Fruit fly (Drosophila melanogaster) whole organism, embryonic: ENCODE results near the gene CG4709.
A peak's percentile ranks its signal among the peaks of the same experiment; 100 is the strongest.

ENCODE experiments used
- Adf1 ChIP-seq: fragments of 200-800 bp; sonication (Bioruptor generic); IDR thresholded peaks from 2 replicates; pipeline ENCODE4 v1.3.6; 2022; ENCODE audit warnings: missing biosample characterization, missing genetic modification characterization
- Bteb2 ChIP-seq: fragments of 200-800 bp; sonication (Bioruptor generic); optimal IDR thresholded peaks from 2 replicates; lab custom pipeline; 2016; ENCODE audit warnings: missing biosample characterization, missing genetic modification characterization
- CG10654 ChIP-seq: fragments of 200-800 bp; sonication (Bioruptor generic); optimal IDR thresholded peaks from 2 replicates; lab custom pipeline; 2016; ENCODE audit warnings: missing biosample characterization, missing genetic modification characterization
- CG11723 ChIP-seq: fragments of 200-800 bp; sonication (Bioruptor generic); optimal IDR thresholded peaks from 2 replicates; lab custom pipeline; 2017; ENCODE audit warnings: missing biosample characterization, mild to moderate bottlenecking, missing genetic modification characterization
- CG1233 ChIP-seq: fragments of 200-800 bp; sonication (Bioruptor generic); optimal IDR thresholded peaks from 4 replicates; lab custom pipeline; 2018; ENCODE audit warnings: missing biosample characterization, mild to moderate bottlenecking, missing genetic modification characterization
- CG12744 ChIP-seq: fragments of 200-800 bp; sonication (Bioruptor generic); optimal IDR thresholded peaks from 2 replicates; lab custom pipeline; 2016; ENCODE audit warnings: missing biosample characterization, missing genetic modification characterization
- CG12769 ChIP-seq: fragments of 200-800 bp; sonication (Bioruptor generic); optimal IDR thresholded peaks from 2 replicates; lab custom pipeline; 2019; ENCODE audit warnings: missing biosample characterization, mild to moderate bottlenecking, missing genetic modification characterization, moderate library complexity
- CG14710 ChIP-seq: fragments of 200-800 bp; sonication (Bioruptor generic); optimal IDR thresholded peaks from 3 replicates; lab custom pipeline; 2019; ENCODE audit warnings: missing biosample characterization, mild to moderate bottlenecking, missing genetic modification characterization, moderate library complexity
- CG15269 ChIP-seq: fragments of 200-800 bp; sonication (Bioruptor generic); optimal IDR thresholded peaks from 2 replicates; lab custom pipeline; 2018; ENCODE audit warnings: missing biosample characterization, mild to moderate bottlenecking, missing genetic modification characterization, moderate library complexity
- CG15601 ChIP-seq: fragments of 200-800 bp; sonication (Bioruptor generic); optimal IDR thresholded peaks from 3 replicates; lab custom pipeline; 2019; ENCODE audit warnings: missing biosample characterization, mild to moderate bottlenecking, missing genetic modification characterization, moderate library complexity
- CG17385 ChIP-seq: fragments of 200-800 bp; sonication (Bioruptor generic); optimal IDR thresholded peaks from 3 replicates; lab custom pipeline; 2018; ENCODE audit warnings: missing biosample characterization, mild to moderate bottlenecking, missing genetic modification characterization
- CG18011 ChIP-seq: fragments of 200-800 bp; sonication (Bioruptor generic); optimal IDR thresholded peaks from 2 replicates; lab custom pipeline; 2017; ENCODE audit warnings: missing biosample characterization, missing genetic modification characterization, mild to moderate bottlenecking, moderate library complexity, missing genotype
- CG18764 ChIP-seq: fragments of 200-800 bp; sonication (Bioruptor generic); optimal IDR thresholded peaks from 3 replicates; lab custom pipeline; 2016; ENCODE audit warnings: missing biosample characterization, missing genetic modification characterization
- CG32532 ChIP-seq: fragments of 200-800 bp; sonication (Bioruptor generic); IDR thresholded peaks from 2 replicates; pipeline ENCODE4 v1.3.6; 2022; ENCODE audit warnings: missing biosample characterization, missing genetic modification characterization
- CG3407 ChIP-seq: fragments of 200-800 bp; sonication (Bioruptor generic); optimal IDR thresholded peaks from 2 replicates; lab custom pipeline; 2018; ENCODE audit warnings: missing biosample characterization, mild to moderate bottlenecking, missing genetic modification characterization
- CG3726 ChIP-seq: fragments of 200-800 bp; sonication (Bioruptor generic); IDR thresholded peaks from 3 replicates; pipeline ENCODE4, ENCODE4 v1.3.6; 2022; ENCODE audit warnings: missing biosample characterization, missing genetic modification characterization
- CG4328 ChIP-seq: fragments of 200-800 bp; sonication (Bioruptor generic); optimal IDR thresholded peaks from 3 replicates; lab custom pipeline; 2017; ENCODE audit warnings: missing biosample characterization, missing genetic modification reagents, missing genetic modification characterization
- CG43689 ChIP-seq: fragments of 200-800 bp; sonication (Bioruptor generic); IDR thresholded peaks from 2 replicates; pipeline ENCODE4 v1.3.6; 2022; ENCODE audit warnings: missing biosample characterization, missing genetic modification characterization
- CG5953 ChIP-seq: fragments of 200-800 bp; sonication (Bioruptor generic); IDR thresholded peaks from 2 replicates; pipeline ENCODE4 v1.3.6; 2022; ENCODE audit warnings: missing biosample characterization, missing genetic modification characterization
- CG7745 ChIP-seq: fragments of 200-800 bp; sonication (Bioruptor generic); optimal IDR thresholded peaks from 2 replicates; lab custom pipeline; 2018; ENCODE audit warnings: missing biosample characterization, mild to moderate bottlenecking, missing genetic modification characterization, moderate library complexity
- CG8765 ChIP-seq: fragments of 200-800 bp; sonication (Bioruptor generic); IDR thresholded peaks from 2 replicates; pipeline ENCODE4 v1.3.6; 2022; ENCODE audit warnings: missing biosample characterization, missing genetic modification characterization
- CHES-1-like ChIP-seq: fragments of 200-800 bp; sonication (Bioruptor generic); optimal IDR thresholded peaks from 2 replicates; lab custom pipeline; 2016; ENCODE audit warnings: missing biosample characterization, missing genetic modification characterization
- CoRest ChIP-seq: fragments of 200-800 bp; sonication (Bioruptor generic); optimal IDR thresholded peaks from 3 replicates; lab custom pipeline; 2018; ENCODE audit warnings: missing biosample characterization, mild to moderate bottlenecking, missing genetic modification characterization, moderate library complexity
- D ChIP-seq, 2 experiments: fragments of 200-800 bp in 1 of 2; fragments of >200 bp in 1 of 2; sonication (Bioruptor generic) in 1 of 2; optimal IDR thresholded peaks; 2 replicates in 1 of 2; 3 replicates in 1 of 2; lab custom pipeline; 2017; ENCODE audit warnings: mild to moderate bottlenecking in 1 of 2, missing biosample characterization in 1 of 2, missing genetic modification characterization in 1 of 2, missing genetic modification reagents in 1 of 2
- E2f2 ChIP-seq: fragments of 200-800 bp; sonication (Bioruptor generic); IDR thresholded peaks from 2 replicates; pipeline ENCODE4 v1.3.6; 2022; ENCODE audit warnings: missing biosample characterization, missing genetic modification characterization
- Fer1 ChIP-seq: fragments of 200-800 bp; sonication (Bioruptor generic); optimal IDR thresholded peaks from 2 replicates; lab custom pipeline; 2017; ENCODE audit warnings: missing biosample characterization, mild to moderate bottlenecking, missing genetic modification characterization
- Gsc ChIP-seq: fragments of 200-800 bp; sonication (Bioruptor generic); IDR thresholded peaks from 2 replicates; pipeline ENCODE4 v1.3.6; 2022; ENCODE audit warnings: missing biosample characterization, missing genetic modification characterization
- Hr3 ChIP-seq: fragments of 200-800 bp; sonication (Bioruptor generic); optimal IDR thresholded peaks from 3 replicates; lab custom pipeline; 2016; ENCODE audit warnings: missing biosample characterization, missing genetic modification characterization
- Jarid2 ChIP-seq: fragments of 200-800 bp; sonication (Bioruptor generic); optimal IDR thresholded peaks from 3 replicates; lab custom pipeline; 2017; ENCODE audit warnings: mild to moderate bottlenecking, missing biosample characterization, missing genetic modification reagents, missing genetic modification characterization
- Mes4 ChIP-seq: fragments of 200-800 bp; sonication (Bioruptor generic); optimal IDR thresholded peaks from 2 replicates; lab custom pipeline; 2016; ENCODE audit warnings: missing biosample characterization, missing genetic modification characterization
- NC2α ChIP-seq: fragments of 200-800 bp; sonication (Bioruptor generic); optimal IDR thresholded peaks from 2 replicates; lab custom pipeline; 2016; ENCODE audit warnings: missing biosample characterization, missing genetic modification characterization
- NfI ChIP-seq: fragments of 200-800 bp; sonication (Bioruptor generic); optimal IDR thresholded peaks from 3 replicates; lab custom pipeline; 2018; ENCODE audit warnings: missing biosample characterization, mild to moderate bottlenecking, missing genetic modification characterization, moderate library complexity
- Opbp ChIP-seq: fragments of 200-800 bp; sonication (Bioruptor generic); IDR thresholded peaks from 3 replicates; pipeline ENCODE4 v1.3.6; 2022; ENCODE audit warnings: missing biosample characterization, missing genetic modification characterization; ENCODE audit not compliant: partially characterized antibody
- Scr ChIP-seq: fragments of 200-800 bp; sonication (Bioruptor generic); IDR thresholded peaks from 2 replicates; pipeline ENCODE4 v1.3.6; 2022; ENCODE audit warnings: missing biosample characterization, missing genetic modification characterization; ENCODE audit not compliant: partially characterized antibody
- Spps ChIP-seq: fragments of 200-800 bp; sonication (Bioruptor generic); optimal IDR thresholded peaks from 2 replicates; lab custom pipeline; 2018; ENCODE audit warnings: missing biosample characterization, mild to moderate bottlenecking, missing genetic modification characterization
- TFAM ChIP-seq: fragments of 200-800 bp; sonication (Bioruptor generic); optimal IDR thresholded peaks from 2 replicates; lab custom pipeline; 2017; ENCODE audit warnings: missing biosample characterization, missing genetic modification characterization, inconsistent platforms
- Trl ChIP-seq, 3 experiments: fragments of >200 bp in 2 of 3; fragments of 200-800 bp in 1 of 3; sonication (Bioruptor generic) in 1 of 3; optimal IDR thresholded peaks; 2 replicates in 1 of 3; 3 replicates in 2 of 3; lab custom pipeline; 2016 to 2017; ENCODE audit warnings: missing biosample characterization in 1 of 3, missing genetic modification characterization in 1 of 3
- YL-1 ChIP-seq: fragments of 200-800 bp; sonication (Bioruptor generic); optimal IDR thresholded peaks from 3 replicates; lab custom pipeline; 2017; ENCODE audit warnings: missing biosample characterization, mild to moderate bottlenecking, missing genetic modification characterization
- aop ChIP-seq: fragments of 200-800 bp; sonication (Bioruptor generic); IDR thresholded peaks from 2 replicates; pipeline ENCODE4 v1.3.6; 2022; ENCODE audit warnings: missing biosample characterization, missing genetic modification characterization
- chinmo ChIP-seq: fragments of 200-800 bp; sonication (Bioruptor generic); IDR thresholded peaks from 4 replicates; pipeline ENCODE4 v1.3.6; 2022; ENCODE audit warnings: missing biosample characterization, missing genetic modification characterization; ENCODE audit not compliant: partially characterized antibody
- dimm ChIP-seq: fragments of 200-800 bp; sonication (Bioruptor generic); IDR thresholded peaks from 2 replicates; pipeline ENCODE4 v1.3.6; 2022; ENCODE audit warnings: missing biosample characterization, missing genetic modification characterization
- gsb ChIP-seq: fragments of 200-800 bp; sonication (Bioruptor generic); IDR thresholded peaks from 2 replicates; pipeline ENCODE4 v1.3.6; 2022; ENCODE audit warnings: missing biosample characterization, missing genetic modification characterization
- insv ChIP-seq, 2 experiments: fragments of 200-800 bp; sonication (Bioruptor generic); optimal IDR thresholded peaks; 3 replicates each; lab custom pipeline; 2016 to 2018; ENCODE audit warnings: missing biosample characterization in 2 of 2, missing genetic modification characterization in 2 of 2
- jumu ChIP-seq: fragments of 200-800 bp; sonication (Bioruptor generic); optimal IDR thresholded peaks from 3 replicates; lab custom pipeline; 2016; ENCODE audit warnings: missing biosample characterization, missing genetic modification characterization
- sens ChIP-seq: fragments of 200-800 bp; sonication (Bioruptor generic); peaks from one replicate; lab custom pipeline; 2016; ENCODE audit warnings: missing biosample characterization, missing genetic modification characterization
- shn ChIP-seq: fragments of 200-800 bp; sonication (Bioruptor generic); optimal IDR thresholded peaks from 3 replicates; lab custom pipeline; 2016; ENCODE audit warnings: missing biosample characterization, missing genetic modification characterization
- trem ChIP-seq: fragments of 200-800 bp; optimal IDR thresholded peaks from 3 replicates; lab custom pipeline; 2019; ENCODE audit warnings: missing biosample characterization, mild to moderate bottlenecking, missing genetic modification characterization, moderate library complexity
- zf30C ChIP-seq: fragments of 200-800 bp; sonication (Bioruptor generic); optimal IDR thresholded peaks from 3 replicates; lab custom pipeline; 2018; ENCODE audit warnings: missing biosample characterization, mild to moderate bottlenecking, missing genetic modification characterization

Gene CG4709

DNA sequence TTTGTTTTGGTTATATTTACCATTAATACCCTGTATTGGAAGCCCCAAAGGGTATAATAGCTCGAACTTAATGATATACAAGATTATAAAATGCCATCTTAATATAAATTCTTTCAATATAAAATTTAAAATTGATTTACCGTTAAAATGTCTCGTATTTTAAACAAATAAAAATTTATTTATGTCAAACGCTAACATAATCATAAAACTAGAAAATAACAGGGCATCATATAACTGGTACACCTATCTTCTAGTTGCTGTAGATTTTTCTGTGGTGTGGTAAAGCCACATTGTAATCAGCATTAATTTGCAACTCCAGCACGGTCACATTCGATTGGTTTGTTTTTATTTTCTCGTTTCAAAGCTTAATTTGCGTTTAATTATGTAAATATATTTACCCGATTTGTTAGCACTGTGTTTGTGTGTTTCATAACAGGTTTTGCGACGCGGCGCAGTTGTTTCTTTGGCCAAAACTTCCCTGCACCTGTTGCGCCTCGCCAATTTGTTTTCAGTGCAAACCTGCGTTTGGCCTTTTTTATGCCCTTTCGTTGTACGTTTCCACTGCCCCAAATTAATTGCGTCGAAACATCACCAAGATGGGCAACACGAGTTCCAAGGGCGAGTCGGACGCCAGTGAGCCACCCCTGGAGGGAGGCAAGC is 3.0 kb downstream of the CG4709 start, which contains the start of the genes CG4658 and CG5846 (continued):
- peak; percentile 86 for TF ChIP-seq CG5953 (GFP tag; lab: Robert Waterston, UW)
- TF ChIP-seq zf30C (GFP tag; lab: Kevin White, UChicago) = peak; percentile 25
- peak; percentile 97 for TF ChIP-seq sens (GFP tag; lab: Kevin White, UChicago)
- TF ChIP-seq CG18764 = peak; percentile 93
- TF ChIP-seq CG3407 (GFP tag; lab: Kevin White, UChicago) = peak; percentile 86
- TF ChIP-seq aop (GFP tag; lab: Robert Waterston, UW) = peak; percentile 55; the same call in 1 of the 2 replicates
- no peak for TF ChIP-seq Opbp (GFP tag; lab: Robert Waterston, UW)
- TF ChIP-seq D (optimal IDR thresholded peaks at IDR 0.05; lab: Kevin White, UChicago) = no peak
- peak; percentile 84 for TF ChIP-seq D (GFP tag; optimal IDR thresholded peaks at IDR 0.05; lab: Kevin White, UChicago)
- peak; percentile 68 for TF ChIP-seq CG4328
- peak; percentile 75 for TF ChIP-seq CG12744 (GFP tag; lab: Kevin White, UChicago)
- peak; percentile 88 for TF ChIP-seq Fer1
- TF ChIP-seq Hr3 (GFP tag; lab: Kevin White, UChicago) = peak; percentile 96
- no peak for TF ChIP-seq CG12769 (tag; lab: Kevin White, UChicago)
- TF ChIP-seq E2f2 (GFP tag; lab: Robert Waterston, UW) = peak; percentile 81
- peak; percentile 80 for TF ChIP-seq CG11723 (GFP tag; lab: Kevin White, UChicago)
- TF ChIP-seq CG7745 = peak; percentile 69
- peak; percentile 78 for TF ChIP-seq Gsc (GFP tag; lab: Robert Waterston, UW)
- peak; percentile 89 for TF ChIP-seq CG1233
- peak; percentile 94 for TF ChIP-seq Bteb2 (GFP tag; lab: Kevin White, UChicago)
- peak; percentile 82 for TF ChIP-seq CG18011
- peak in 1 of 2 experiments; percentile 39 for TF ChIP-seq insv (GFP tag; optimal IDR thresholded peaks at IDR 0.05; lab: Kevin White, UChicago)
- peak; percentile 93 for TF ChIP-seq CG10654 (GFP tag; lab: Kevin White, UChicago)
- TF ChIP-seq CG8765 (GFP tag; lab: Robert Waterston, UW) = peak; percentile 77
- TF ChIP-seq CG17385 (GFP tag; lab: Kevin White, UChicago) = peak; percentile 88
- peak; percentile 94 for TF ChIP-seq Spps (tag; lab: Kevin White, UChicago)
- peak; percentile 80 for TF ChIP-seq Mes4 (GFP tag; lab: Kevin White, UChicago)
- TF ChIP-seq CG3726 (GFP tag; lab: Robert Waterston, UW) = peak; percentile 94
- TF ChIP-seq TFAM = peak; percentile 67
- peak; percentile 91 for TF ChIP-seq YL-1 (GFP tag; lab: Kevin White, UChicago)
- no peak for TF ChIP-seq Trl (optimal IDR thresholded peaks at IDR 0.05; lab: Kevin White, UChicago)
- TF ChIP-seq Trl (GFP tag; optimal IDR thresholded peaks at IDR 0.05; lab: Kevin White, UChicago) = peak; percentile 75
- TF ChIP-seq shn = peak; percentile 79
- peak; percentile 96 for TF ChIP-seq CoRest (tag; lab: Kevin White, UChicago)
- TF ChIP-seq jumu (GFP tag; lab: Kevin White, UChicago) = peak; percentile 57
- TF ChIP-seq gsb = peak; percentile 80
- peak; percentile 87 for TF ChIP-seq NfI (GFP tag; lab: Kevin White, UChicago)
- TF ChIP-seq CG15269 = peak; percentile 93
- no peak for TF ChIP-seq Jarid2
- peak; percentile 95 for TF ChIP-seq CG32532 (GFP tag; lab: Robert Waterston, UW)
- peak; percentile 77 for TF ChIP-seq Adf1
- peak; percentile 71 for TF ChIP-seq CHES-1-like (GFP tag; lab: Kevin White, UChicago)
- TF ChIP-seq CG15601 (tag; lab: Kevin White, UChicago) = peak; percentile 91
- peak; percentile 83 for TF ChIP-seq NC2α (GFP tag; lab: Kevin White, UChicago)
- TF ChIP-seq CG14710 (tag; lab: Kevin White, UChicago) = peak; percentile 96
- TF ChIP-seq CG43689 (GFP tag; lab: Robert Waterston, UW) = peak; percentile 64; the same call in 1 of the 2 replicates
- peak; percentile 95 for TF ChIP-seq trem
- 0 out of 4 replicates have a peak, but pooled peaks have one; percentile 46 for TF ChIP-seq chinmo
- peak; percentile 76 for TF ChIP-seq dimm (GFP tag; lab: Robert Waterston, UW)
- no peak for TF ChIP-seq Scr (GFP tag; lab: Robert Waterston, UW)
